Worm (Caenorhabditis elegans) whole organism, L3 larva: Measurements from ENCODE around the gene B0491.6.

Source experiments
- aly-2 ChIP-seq: fragments of 150-350 bp; optimal IDR thresholded peaks from 2 replicates; lab custom pipeline; 2014; ENCODE audit warnings: missing biosample characterization, missing genetic modification characterization
- ceh-9 ChIP-seq: sonication (generic microtip); optimal IDR thresholded peaks from 2 replicates; lab custom pipeline; 2018; ENCODE audit warnings: missing biosample characterization, missing genetic modification characterization
- fos-1 ChIP-seq: fragments of 150-350 bp; optimal IDR thresholded peaks from 2 replicates; lab custom pipeline; 2014; ENCODE audit warnings: missing biosample characterization, missing genetic modification characterization
- jun-1 ChIP-seq: fragments of 150-350 bp; optimal IDR thresholded peaks from 2 replicates; lab custom pipeline; 2014; ENCODE audit warnings: missing biosample characterization, missing genetic modification reagents, missing genetic modification characterization
- lin-15B ChIP-seq: fragments of 150-350 bp; optimal IDR thresholded peaks from 2 replicates; lab custom pipeline; 2014; ENCODE audit warnings: missing biosample characterization, missing genetic modification characterization
- mdl-1 ChIP-seq: fragments of 150-350 bp; optimal IDR thresholded peaks from 2 replicates; lab custom pipeline; 2014; ENCODE audit warnings: missing biosample characterization, missing genetic modification characterization
- nfya-1 ChIP-seq: sonication (generic microtip); optimal IDR thresholded peaks from 2 replicates; lab custom pipeline; 2017; ENCODE audit warnings: missing genetic modification characterization, mild to moderate bottlenecking, missing compliant biosample characterization, antibody characterized with exemption, moderate library complexity; ENCODE audit not compliant: insufficient read depth
- nhr-12 ChIP-seq: fragments of 150-350 bp; optimal IDR thresholded peaks from 2 replicates; lab custom pipeline; 2014; ENCODE audit warnings: missing biosample characterization, missing genetic modification characterization
- nhr-28 ChIP-seq: fragments of 150-350 bp; optimal IDR thresholded peaks from 2 replicates; lab custom pipeline; 2014; ENCODE audit warnings: missing biosample characterization, missing genetic modification characterization
- nhr-43 ChIP-seq: sonication (generic microtip); optimal IDR thresholded peaks from 2 replicates; lab custom pipeline; 2016; ENCODE audit warnings: mild to moderate bottlenecking, missing genetic modification characterization, missing compliant biosample characterization; ENCODE audit not compliant: poor library complexity, severe bottlenecking
- pha-4 ChIP-seq: fragments of 150-350 bp; optimal IDR thresholded peaks from 2 replicates; lab custom pipeline; 2014; ENCODE audit warnings: missing biosample characterization, missing genetic modification reagents, missing genetic modification characterization
- snpc-4 ChIP-seq: fragments of 150-350 bp; optimal IDR thresholded peaks from 2 replicates; lab custom pipeline; 2014; ENCODE audit warnings: missing biosample characterization, missing genetic modification characterization
- zag-1 ChIP-seq: fragments of 150-350 bp; optimal IDR thresholded peaks from 2 replicates; lab custom pipeline; 2014; ENCODE audit warnings: missing biosample characterization, missing genetic modification characterization
- ztf-4 ChIP-seq: fragments of 150-350 bp; optimal IDR thresholded peaks from 2 replicates; lab custom pipeline; 2014; ENCODE audit warnings: missing biosample characterization, missing genetic modification characterization

- TF ChIP-seq aly-2 (tag; lab: Kevin White, UChicago) (no peak), pha-4 (no peak), nhr-43 (tag; lab: Kevin White, UChicago) (peak; percentile 84), mdl-1 (tag; lab: Kevin White, UChicago) (no peak), zag-1 (tag; lab: Kevin White, UChicago) (no peak), lin-15B (tag; lab: Kevin White, UChicago) (no peak), nhr-28 (tag; lab: Kevin White, UChicago) (no peak), jun-1 (tag; lab: Kevin White, UChicago) (no peak), snpc-4 (tag; lab: Kevin White, UChicago) (no peak), fos-1 (tag; lab: Kevin White, UChicago) (no peak), nhr-12 (tag; lab: Kevin White, UChicago) (no peak), nfya-1 (no peak), ceh-9 (tag; lab: Kevin White, UChicago) (no peak), ztf-4 (tag; lab: Kevin White, UChicago) (no peak)
Observed at ce11 chrII:11371981-11372380, 23.8 kb upstream of the B0491.6 start, which contains the start of gene C33B4.2.
